Worm (Caenorhabditis elegans): Measurements from ENCODE around the gene dgk-3.

Gene dgk-3

DNA sequence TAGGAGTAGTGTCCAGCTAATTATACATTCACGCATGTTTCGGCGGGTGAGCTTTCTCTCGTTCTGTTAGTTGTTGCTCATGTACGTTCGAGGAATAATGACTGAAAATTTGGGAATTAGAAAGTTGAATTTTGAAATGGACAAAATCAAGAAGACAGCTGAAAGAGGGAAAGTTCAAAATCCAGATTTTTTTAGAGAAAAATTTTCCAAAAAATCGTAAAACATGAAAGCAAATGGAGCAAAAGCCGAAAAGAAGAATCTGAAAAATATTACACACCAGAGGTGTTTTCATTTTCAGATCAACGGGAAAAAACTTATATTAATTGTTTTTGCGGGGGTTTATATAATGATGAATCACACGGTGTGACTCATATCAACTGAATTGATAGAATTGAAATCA is 9.8 kb downstream of the dgk-3 start, which contains the start of gene ina-1:
Gene ina-1, minus strand, starts transcription at position 101 of the 400 bp plus-strand sequence.
- TF ChIP-seq flt-1 (GFP tag; IDR thresholded peaks at IDR 0.05) (no peak), med-1 (GFP tag; optimal IDR thresholded peaks at IDR 0.05; ENCODE audit: insufficient read depth) (no peak), ztf-29 (GFP tag; IDR thresholded peaks at IDR 0.05) (no peak), klf-2 (GFP tag; conservative IDR thresholded peaks at IDR 0.05) (no peak), tab-1 (GFP tag; IDR thresholded peaks at IDR 0.05) (no peak), cog-1 (tag; optimal IDR thresholded peaks at IDR 0.05) (no peak), T22C8.4 (GFP tag; IDR thresholded peaks at IDR 0.05) (no peak), ref-1 (GFP tag; conservative IDR thresholded peaks at IDR 0.05) (no peak), ztf-23 (GFP tag; IDR thresholded peaks at IDR 0.05) (no peak)

ce11 chrIII:9173239-9173638 is 10.4 kb downstream of the dgk-3 start:
- no peak for TF ChIP-seq T22C8.4 (GFP tag; IDR thresholded peaks at IDR 0.05)
- TF ChIP-seq cog-1 (tag; optimal IDR thresholded peaks at IDR 0.05), result no peak
- TF ChIP-seq med-1 (GFP tag; optimal IDR thresholded peaks at IDR 0.05; ENCODE audit: insufficient read depth), result no peak
- no peak for TF ChIP-seq klf-2 (GFP tag; conservative IDR thresholded peaks at IDR 0.05)
- TF ChIP-seq ztf-29 (GFP tag; IDR thresholded peaks at IDR 0.05), result no peak
- no peak for TF ChIP-seq flt-1 (GFP tag; IDR thresholded peaks at IDR 0.05)
- no peak for TF ChIP-seq ref-1 (GFP tag; conservative IDR thresholded peaks at IDR 0.05)
- TF ChIP-seq tab-1 (GFP tag; IDR thresholded peaks at IDR 0.05), result no peak
- no peak for TF ChIP-seq ztf-23 (GFP tag; IDR thresholded peaks at IDR 0.05)

- no peak for TF ChIP-seq med-1 (GFP tag; optimal IDR thresholded peaks at IDR 0.05; ENCODE audit: insufficient read depth)
- no peak for TF ChIP-seq flt-1 (GFP tag; IDR thresholded peaks at IDR 0.05)
- TF ChIP-seq ztf-23 (GFP tag; IDR thresholded peaks at IDR 0.05), result no peak
- no peak for TF ChIP-seq tab-1 (GFP tag; IDR thresholded peaks at IDR 0.05)
- TF ChIP-seq ztf-29 (GFP tag; IDR thresholded peaks at IDR 0.05), result no peak
- TF ChIP-seq ref-1 (GFP tag; conservative IDR thresholded peaks at IDR 0.05), result no peak
- TF ChIP-seq T22C8.4 (GFP tag; IDR thresholded peaks at IDR 0.05), result no peak
- no peak for TF ChIP-seq cog-1 (tag; optimal IDR thresholded peaks at IDR 0.05)
- TF ChIP-seq klf-2 (GFP tag; conservative IDR thresholded peaks at IDR 0.05), result no peak
Measured at ce11 chrIII:9176008-9176407, 13.1 kb downstream of the dgk-3 start.

DNA sequence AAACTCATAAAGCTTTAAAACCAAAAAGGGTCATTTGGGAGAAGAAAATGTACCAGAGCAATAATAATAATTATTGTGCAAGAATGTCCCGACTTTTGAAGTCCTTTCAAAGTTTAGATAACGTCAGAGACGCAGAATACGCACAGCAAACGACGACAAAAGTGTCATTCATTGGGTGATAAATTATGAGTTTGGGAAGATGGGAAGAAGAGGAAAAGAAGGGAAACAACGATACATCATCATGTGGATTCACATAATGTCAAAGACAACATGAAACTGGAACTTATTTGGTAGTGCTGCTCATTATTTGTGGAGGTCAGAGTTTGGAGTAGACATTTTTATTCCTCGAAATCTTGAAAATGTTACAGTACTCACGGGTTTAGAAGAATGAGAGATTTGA is 15.0 kb downstream of the dgk-3 start:
- TF ChIP-seq T22C8.4 (GFP tag; IDR thresholded peaks at IDR 0.05) (no peak), ref-1 (GFP tag; conservative IDR thresholded peaks at IDR 0.05) (no peak), ztf-29 (GFP tag; IDR thresholded peaks at IDR 0.05) (no peak), flt-1 (GFP tag; IDR thresholded peaks at IDR 0.05) (no peak), med-1 (GFP tag; optimal IDR thresholded peaks at IDR 0.05; ENCODE audit: insufficient read depth) (no peak), klf-2 (GFP tag; conservative IDR thresholded peaks at IDR 0.05) (no peak), tab-1 (GFP tag; IDR thresholded peaks at IDR 0.05) (no peak), ztf-23 (GFP tag; IDR thresholded peaks at IDR 0.05) (no peak), cog-1 (tag; optimal IDR thresholded peaks at IDR 0.05) (no peak)

- TF ChIP-seq med-1 (GFP tag; optimal IDR thresholded peaks at IDR 0.05; ENCODE audit: insufficient read depth), result no peak
- no peak for TF ChIP-seq flt-1 (GFP tag; IDR thresholded peaks at IDR 0.05)
- no peak for TF ChIP-seq ztf-29 (GFP tag; IDR thresholded peaks at IDR 0.05)
- no peak for TF ChIP-seq T22C8.4 (GFP tag; IDR thresholded peaks at IDR 0.05)
- no peak for TF ChIP-seq ztf-23 (GFP tag; IDR thresholded peaks at IDR 0.05)
- no peak for TF ChIP-seq cog-1 (tag; optimal IDR thresholded peaks at IDR 0.05)
- no peak for TF ChIP-seq tab-1 (GFP tag; IDR thresholded peaks at IDR 0.05)
- no peak for TF ChIP-seq klf-2 (GFP tag; conservative IDR thresholded peaks at IDR 0.05)
- TF ChIP-seq ref-1 (GFP tag; conservative IDR thresholded peaks at IDR 0.05), result no peak
Measured at ce11 chrIII:9181246-9181645, 18.4 kb downstream of the dgk-3 start, which contains the start of gene tax-4. tax-4 (plus strand) TSS chrIII:9181546.

DNA sequence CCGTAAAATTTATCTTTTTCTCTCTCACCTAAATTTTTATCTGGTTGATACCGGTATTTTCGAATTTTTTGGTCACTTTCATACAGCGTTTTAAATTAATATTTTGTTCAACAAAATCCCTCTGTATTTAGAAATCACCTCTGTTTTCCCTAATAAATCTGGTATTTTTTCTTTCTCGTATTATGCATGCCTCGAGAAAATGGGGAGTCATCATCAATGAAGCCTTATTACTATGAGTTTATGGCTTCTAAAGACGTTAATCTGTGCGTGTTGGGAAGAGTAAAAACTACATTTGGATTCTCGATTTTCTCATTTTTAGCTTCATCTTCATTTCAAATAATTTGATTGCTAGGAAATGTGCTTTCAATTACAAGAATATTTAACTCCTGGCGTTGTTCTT is 22.9 kb downstream of the dgk-3 start, which contains the start of gene ZC84.7:
Gene ZC84.7, plus strand, starts transcription at position 301 of the 400 bp plus-strand sequence.
- TF ChIP-seq tab-1 (GFP tag; IDR thresholded peaks at IDR 0.05) (no peak), klf-2 (GFP tag; conservative IDR thresholded peaks at IDR 0.05) (no peak)

- no peak for TF ChIP-seq flt-1 (GFP tag; IDR thresholded peaks at IDR 0.05)
- no peak for TF ChIP-seq tab-1 (GFP tag; IDR thresholded peaks at IDR 0.05)
- no peak for TF ChIP-seq ztf-29 (GFP tag; IDR thresholded peaks at IDR 0.05)
- TF ChIP-seq cog-1 (tag; optimal IDR thresholded peaks at IDR 0.05), result no peak
- TF ChIP-seq T22C8.4 (GFP tag; IDR thresholded peaks at IDR 0.05), result no peak
- TF ChIP-seq med-1 (GFP tag; optimal IDR thresholded peaks at IDR 0.05; ENCODE audit: insufficient read depth), result no peak
- no peak for TF ChIP-seq klf-2 (GFP tag; conservative IDR thresholded peaks at IDR 0.05)
- no peak for TF ChIP-seq ztf-23 (GFP tag; IDR thresholded peaks at IDR 0.05)
- no peak for TF ChIP-seq ref-1 (GFP tag; conservative IDR thresholded peaks at IDR 0.05)
Measured at ce11 chrIII:9191091-9191490, 28.2 kb downstream of the dgk-3 start, which contains the start of gene cls-3. cls-3 (minus strand) TSS chrIII:9191109.

DNA sequence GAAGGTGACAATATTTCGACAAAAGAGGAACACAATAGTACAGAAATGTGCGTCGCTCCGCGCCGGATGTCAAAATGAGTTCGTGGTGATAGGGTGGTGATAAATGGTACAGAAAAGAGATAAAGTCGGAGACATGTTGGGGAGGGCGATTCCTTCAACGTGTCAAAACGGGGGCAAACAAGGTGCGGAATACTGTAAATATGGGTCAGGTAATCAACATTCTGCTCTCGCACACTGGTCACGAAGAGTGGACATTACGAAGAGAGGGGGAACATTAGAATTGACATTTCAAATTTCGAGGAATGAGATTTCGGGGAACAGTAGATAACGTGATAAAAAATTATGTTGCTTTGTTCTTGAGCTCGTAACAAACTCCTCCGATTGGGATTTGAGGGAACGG is 36.7 kb downstream of the dgk-3 start, which contains the start of gene ZC84.6:
Gene ZC84.6, minus strand, starts transcription at position 101 of the 400 bp plus-strand sequence.
- TF ChIP-seq ztf-23 (GFP tag; IDR thresholded peaks at IDR 0.05) (no peak), T22C8.4 (GFP tag; IDR thresholded peaks at IDR 0.05) (no peak), ztf-29 (GFP tag; IDR thresholded peaks at IDR 0.05) (no peak), ref-1 (GFP tag; conservative IDR thresholded peaks at IDR 0.05) (no peak), med-1 (GFP tag; optimal IDR thresholded peaks at IDR 0.05; ENCODE audit: insufficient read depth) (no peak), tab-1 (GFP tag; IDR thresholded peaks at IDR 0.05) (no peak), klf-2 (GFP tag; conservative IDR thresholded peaks at IDR 0.05) (no peak), flt-1 (GFP tag; IDR thresholded peaks at IDR 0.05) (no peak), cog-1 (tag; optimal IDR thresholded peaks at IDR 0.05) (no peak)

DNA sequence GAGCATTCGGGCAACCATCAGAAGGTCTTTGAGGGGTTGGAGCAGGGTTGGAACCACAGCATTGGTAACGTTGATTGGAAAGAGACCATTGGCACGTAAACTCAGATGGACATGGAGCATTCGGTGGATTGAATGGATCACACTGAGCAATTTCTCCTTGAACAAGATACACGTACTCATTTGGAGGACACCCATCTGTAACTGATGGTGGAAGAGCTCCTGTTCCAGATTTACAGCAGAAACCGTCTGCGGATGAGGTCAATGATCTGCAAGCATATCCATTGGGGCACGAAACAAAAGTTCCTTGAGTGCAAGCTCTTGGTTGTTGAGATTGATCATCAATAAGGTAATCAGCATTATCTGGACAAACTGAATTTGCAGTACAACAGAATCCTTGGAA is 39.1 kb downstream of the dgk-3 start:
- TF ChIP-seq klf-2 (GFP tag; conservative IDR thresholded peaks at IDR 0.05) (no peak), ref-1 (GFP tag; conservative IDR thresholded peaks at IDR 0.05) (no peak), ztf-29 (GFP tag; IDR thresholded peaks at IDR 0.05) (no peak), med-1 (GFP tag; optimal IDR thresholded peaks at IDR 0.05; ENCODE audit: insufficient read depth) (no peak), ztf-23 (GFP tag; IDR thresholded peaks at IDR 0.05) (no peak), flt-1 (GFP tag; IDR thresholded peaks at IDR 0.05) (no peak), cog-1 (tag; optimal IDR thresholded peaks at IDR 0.05) (no peak), tab-1 (GFP tag; IDR thresholded peaks at IDR 0.05) (no peak), T22C8.4 (GFP tag; IDR thresholded peaks at IDR 0.05) (no peak)

- TF ChIP-seq tab-1 (GFP tag; IDR thresholded peaks at IDR 0.05) (no peak), cog-1 (tag; optimal IDR thresholded peaks at IDR 0.05) (no peak), ztf-23 (GFP tag; IDR thresholded peaks at IDR 0.05) (no peak), ztf-29 (GFP tag; IDR thresholded peaks at IDR 0.05) (no peak), klf-2 (GFP tag; conservative IDR thresholded peaks at IDR 0.05) (no peak), med-1 (GFP tag; optimal IDR thresholded peaks at IDR 0.05; ENCODE audit: insufficient read depth) (no peak), ref-1 (GFP tag; conservative IDR thresholded peaks at IDR 0.05) (no peak), T22C8.4 (GFP tag; IDR thresholded peaks at IDR 0.05) (no peak)
Measured at ce11 chrIII:9206185-9206584, 43.3 kb downstream of the dgk-3 start, which contains the start of gene ZC84.1. ZC84.1 (minus strand) TSS chrIII:9206285.

Data from whole organism, midembryonic.